Fruit fly (Drosophila melanogaster): ENCODE measurements around the gene CG8641.

DNA sequence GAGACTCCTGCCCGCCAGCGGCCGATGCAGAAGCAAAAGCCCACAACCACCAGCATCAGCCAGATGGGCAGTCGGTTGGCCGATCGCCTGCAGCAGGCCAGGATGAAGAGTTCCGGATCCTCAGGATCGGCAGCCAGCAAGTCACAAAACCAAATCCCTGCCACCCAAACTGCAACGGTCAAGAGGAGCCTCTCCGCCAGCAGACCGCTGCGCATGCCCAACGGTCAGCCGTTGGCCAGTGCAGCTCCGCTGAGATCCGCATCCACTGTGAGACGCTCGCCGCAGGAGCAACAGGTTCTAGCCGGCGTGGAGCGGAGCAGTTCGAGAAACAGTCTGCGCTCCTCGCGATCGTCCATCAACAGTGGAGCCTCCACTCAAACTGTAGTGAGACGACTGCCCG is 44.9 kb upstream of the CG8641 start:
- TF ChIP-seq pad (GFP tag; optimal IDR thresholded peaks at IDR 0.05) (no peak), cnc (optimal IDR thresholded peaks at IDR 0.05) (no peak), CG33017 (tag; optimal IDR thresholded peaks at IDR 0.05) (no peak), cic (GFP tag; optimal IDR thresholded peaks at IDR 0.05) (no peak), tj (GFP tag; optimal IDR thresholded peaks at IDR 0.05) (no peak), CG7101 (tag; optimal IDR thresholded peaks at IDR 0.05) (no peak), CG1620 (GFP tag; optimal IDR thresholded peaks at IDR 0.05) (no peak)

Measured in whole organism, adult.